Worm (Caenorhabditis elegans): ENCODE data around the gene R02F2.10.

R02F2.10 gene

ce11 chrIII:5449762-5450308 lies 28.3 kb upstream of the R02F2.10 start, which contains the start of gene F48E8.8:
TSS of gene F48E8.8 (minus strand) at chrIII:5449812.
- TF ChIP-seq ceh-16 (tag; optimal IDR thresholded peaks at IDR 0.05), result no peak
- no peak for TF ChIP-seq unc-39 (tag; optimal IDR thresholded peaks at IDR 0.05)
- no peak for TF ChIP-seq ztf-4 (tag; optimal IDR thresholded peaks at IDR 0.05)
- no peak for TF ChIP-seq unc-62 (GFP tag; optimal IDR thresholded peaks at IDR 0.05)
- TF ChIP-seq pqm-1 (tag; optimal IDR thresholded peaks at IDR 0.05), result no peak
- no peak for TF ChIP-seq elt-3 (tag; optimal IDR thresholded peaks at IDR 0.05)
- peak; percentile 62 for TF ChIP-seq lin-15B (tag; optimal IDR thresholded peaks at IDR 0.05)
- peak; percentile 64 for TF ChIP-seq pha-4 (tag; optimal IDR thresholded peaks at IDR 0.05)
- TF ChIP-seq nhr-23 (tag; optimal IDR thresholded peaks at IDR 0.05), result no peak
- no peak for TF ChIP-seq elt-1 (tag; optimal IDR thresholded peaks at IDR 0.05)
- TF ChIP-seq ceh-28 (tag; optimal IDR thresholded peaks at IDR 0.05), result peak; percentile 43
- TF ChIP-seq nfya-1 (tag; optimal IDR thresholded peaks at IDR 0.05; ENCODE audit: insufficient read depth), result peak; percentile 80
- no peak for TF ChIP-seq nhr-43 (tag; optimal IDR thresholded peaks at IDR 0.05; ENCODE audit: poor library complexity, severe bottlenecking)
- TF ChIP-seq aly-2 (tag; optimal IDR thresholded peaks at IDR 0.05), result no peak
- peak; percentile 11 for TF ChIP-seq tbx-2 (tag; optimal IDR thresholded peaks at IDR 0.05)
- no peak for TF ChIP-seq fos-1 (tag; optimal IDR thresholded peaks at IDR 0.05)
- TF ChIP-seq snpc-4 (tag; optimal IDR thresholded peaks at IDR 0.05), result no peak
- no peak for TF ChIP-seq nhr-11 (tag; optimal IDR thresholded peaks at IDR 0.05)
- peak; percentile 51 for TF ChIP-seq egl-5 (tag; optimal IDR thresholded peaks at IDR 0.05)
- TF ChIP-seq nhr-67 (tag; optimal IDR thresholded peaks at IDR 0.05), result no peak
- TF ChIP-seq ZK546.5 (tag; optimal IDR thresholded peaks at IDR 0.05), result no peak
- TF ChIP-seq elt-2 (tag; optimal IDR thresholded peaks at IDR 0.05), result peak; percentile 26
- TF ChIP-seq ceh-9 (tag; optimal IDR thresholded peaks at IDR 0.05), result no peak
- TF ChIP-seq mml-1 (tag; optimal IDR thresholded peaks at IDR 0.05), result no peak
- TF ChIP-seq lin-39 (tag; optimal IDR thresholded peaks at IDR 0.05), result peak; percentile 80
- peak; percentile 79 for TF ChIP-seq hmg-11 (tag; optimal IDR thresholded peaks at IDR 0.05)
- no peak for TF ChIP-seq mdl-1 (tag; optimal IDR thresholded peaks at IDR 0.05)

ce11 chrIII:5450430-5450829 lies 27.7 kb upstream of the R02F2.10 start, which contains the start of gene paa-1:
TSS of gene paa-1 (plus strand) at chrIII:5450730.
- TF ChIP-seq egl-27 (tag; optimal IDR thresholded peaks at IDR 0.05) (no peak), elt-1 (tag; optimal IDR thresholded peaks at IDR 0.05) (no peak), ceh-28 (tag; optimal IDR thresholded peaks at IDR 0.05) (no peak), fkh-2 (tag; optimal IDR thresholded peaks at IDR 0.05) (no peak), nhr-76 (tag; optimal IDR thresholded peaks at IDR 0.05) (no peak), zag-1 (tag; optimal IDR thresholded peaks at IDR 0.05) (no peak), ceh-16 (tag; optimal IDR thresholded peaks at IDR 0.05) (no peak), mml-1 (tag; optimal IDR thresholded peaks at IDR 0.05) (no peak), daf-12 (tag; optimal IDR thresholded peaks at IDR 0.05) (no peak), pha-4 (tag; optimal IDR thresholded peaks at IDR 0.05) (no peak), R02D3.7 (tag; optimal IDR thresholded peaks at IDR 0.05) (no peak), skn-1 (tag; optimal IDR thresholded peaks at IDR 0.05) (no peak), hmg-11 (tag; optimal IDR thresholded peaks at IDR 0.05) (no peak)

- no peak for TF ChIP-seq ceh-82 (tag; optimal IDR thresholded peaks at IDR 0.05)
- TF ChIP-seq nhr-25 (tag; optimal IDR thresholded peaks at IDR 0.05), result peak; percentile 13
These were observed 24.8 kb upstream of the R02F2.10 start, which contains the start of gene F48E8.4 for ce11 chrIII:5453290-5453689. TSS of gene F48E8.4 (plus strand) at chrIII:5453590.

- TF ChIP-seq ztf-11 (tag; optimal IDR thresholded peaks at IDR 0.05), result no peak
- no peak for TF ChIP-seq nhr-11 (tag; optimal IDR thresholded peaks at IDR 0.05)
- no peak for TF ChIP-seq lin-15B (tag; optimal IDR thresholded peaks at IDR 0.05)
- TF ChIP-seq elt-2 (tag; optimal IDR thresholded peaks at IDR 0.05), result no peak
- no peak for TF ChIP-seq unc-39 (tag; optimal IDR thresholded peaks at IDR 0.05)
- TF ChIP-seq mml-1 (tag; optimal IDR thresholded peaks at IDR 0.05), result no peak
- TF ChIP-seq egl-27 (tag; optimal IDR thresholded peaks at IDR 0.05), result no peak
- no peak for TF ChIP-seq nhr-23 (tag; optimal IDR thresholded peaks at IDR 0.05)
- no peak for TF ChIP-seq nhr-237 (tag; optimal IDR thresholded peaks at IDR 0.05)
- no peak for TF ChIP-seq lin-39 (tag; optimal IDR thresholded peaks at IDR 0.05)
- no peak for TF ChIP-seq ztf-4 (tag; optimal IDR thresholded peaks at IDR 0.05)
- TF ChIP-seq unc-62 (GFP tag; optimal IDR thresholded peaks at IDR 0.05), result no peak
- TF ChIP-seq R02D3.7 (tag; optimal IDR thresholded peaks at IDR 0.05), result no peak
- TF ChIP-seq ceh-16 (tag; optimal IDR thresholded peaks at IDR 0.05), result no peak
- no peak for TF ChIP-seq ZK546.5 (tag; optimal IDR thresholded peaks at IDR 0.05)
- no peak for TF ChIP-seq ceh-28 (tag; optimal IDR thresholded peaks at IDR 0.05)
- no peak for TF ChIP-seq zag-1 (tag; optimal IDR thresholded peaks at IDR 0.05)
- no peak for TF ChIP-seq nhr-76 (tag; optimal IDR thresholded peaks at IDR 0.05)
- TF ChIP-seq jun-1 (tag; optimal IDR thresholded peaks at IDR 0.05), result no peak
These were observed 17.0 kb upstream of the R02F2.10 start, which contains the start of gene F48E8.3 for ce11 chrIII:5461079-5461478. TSS of gene F48E8.3 (plus strand) at chrIII:5461379.
